Fruit fly (Drosophila melanogaster): ENCODE results near the gene Herp.

Gene Herp

dm6 chr2L:7799804-7800433 lies at the start of gene Herp, which contains the start of gene r2d2 (continued):
- TF ChIP-seq emc (GFP tag; optimal IDR thresholded peaks at IDR 0.05) (peak; percentile 79), Vsx1 (GFP tag; optimal IDR thresholded peaks at IDR 0.05) (peak; percentile 57), CG4424 (GFP tag; optimal IDR thresholded peaks at IDR 0.05) (peak; percentile 93), Awh (GFP tag; IDR thresholded peaks at IDR 0.05) (peak; percentile 79; the same call in 1 of the 2 replicates), crol (GFP tag; IDR thresholded peaks at IDR 0.05) (peak; percentile 53; the same call in 1 of the 2 replicates), CG4820 (GFP tag; optimal IDR thresholded peaks at IDR 0.05) (peak; percentile 91), CG12942 (GFP tag; optimal IDR thresholded peaks at IDR 0.05) (peak; percentile 91), dan (GFP tag; IDR thresholded peaks at IDR 0.05) (peak; percentile 55; the same call in 1 of the 2 replicates), Elba2 (GFP tag; optimal IDR thresholded peaks at IDR 0.05) (peak; percentile 34), Hsf (GFP tag; optimal IDR thresholded peaks at IDR 0.05) (peak; percentile 93), Dip2 (GFP tag; IDR thresholded peaks at IDR 0.05) (no peak), gce (GFP tag; IDR thresholded peaks at IDR 0.05) (peak; percentile 47; the same call in 1 of the 3 replicates), CG3407 (GFP tag; optimal IDR thresholded peaks at IDR 0.05) (peak; percentile 65), CG33213 (GFP tag; optimal IDR thresholded peaks at IDR 0.05) (peak; percentile 91), CG1529 (GFP tag; optimal IDR thresholded peaks at IDR 0.05) (peak; percentile 52), insv (GFP tag; optimal IDR thresholded peaks at IDR 0.05) (peak in 1 of 2 experiments; percentile 69), tap (tag; optimal IDR thresholded peaks at IDR 0.05) (peak; percentile 81), bbx (GFP tag; IDR thresholded peaks at IDR 0.05; ENCODE audit: partially characterized antibody) (peak; percentile 63), Eip74EF (GFP tag; optimal IDR thresholded peaks at IDR 0.05) (peak in 1 of 2 experiments; percentile 69), vnd (GFP tag; IDR thresholded peaks at IDR 0.05; ENCODE audit: partially characterized antibody) (peak; percentile 77), CG7928 (GFP tag; optimal IDR thresholded peaks at IDR 0.05) (peak; percentile 79), org-1 (GFP tag; optimal IDR thresholded peaks at IDR 0.05) (peak; percentile 84), CG7271 (tag; optimal IDR thresholded peaks at IDR 0.05) (peak; percentile 62), crp (GFP tag; optimal IDR thresholded peaks at IDR 0.05) (peak in 1 of 2 experiments; percentile 75), tgo (GFP tag; IDR thresholded peaks at IDR 0.05) (peak; percentile 91), lab (GFP tag; optimal IDR thresholded peaks at IDR 0.05) (peak; percentile 93), CG7963 (GFP tag; IDR thresholded peaks at IDR 0.05; ENCODE audit: partially characterized antibody) (no peak), B-H2 (GFP tag; optimal IDR thresholded peaks at IDR 0.05) (peak; percentile 94), Opbp (GFP tag; IDR thresholded peaks at IDR 0.05; ENCODE audit: partially characterized antibody) (peak; percentile 63; the same call in 1 of the 3 replicates), CG9797 (GFP tag; optimal IDR thresholded peaks at IDR 0.05) (peak; percentile 60), Six4 (GFP tag; optimal IDR thresholded peaks at IDR 0.05) (peak; percentile 87), CG11247 (GFP tag; IDR thresholded peaks at IDR 0.05) (peak; percentile 86), CG14050 (GFP tag; IDR thresholded peaks at IDR 0.05) (peak; percentile 81), Dfd (GFP tag; optimal IDR thresholded peaks at IDR 0.05) (no peak), Med (GFP tag) (peak; percentile 99), caup (GFP tag; optimal IDR thresholded peaks at IDR 0.05; ENCODE audit: severe bottlenecking) (peak; percentile 90), CG17912 (GFP tag; optimal IDR thresholded peaks at IDR 0.05) (peak; percentile 44), CG42726 (GFP tag; IDR thresholded peaks at IDR 0.05; ENCODE audit: partially characterized antibody) (no peak; the same call in none of the 2 replicates), aop (GFP tag; IDR thresholded peaks at IDR 0.05) (no peak)

- TF ChIP-seq sna (GFP tag; IDR thresholded peaks at IDR 0.05; ENCODE audit: partially characterized antibody) (no peak), Mrtf (GFP tag; IDR thresholded peaks at IDR 0.05) (no peak), CG7987 (GFP tag; optimal IDR thresholded peaks at IDR 0.05) (no peak), salm (tag; optimal IDR thresholded peaks at IDR 0.05) (no peak), her (GFP tag; optimal IDR thresholded peaks at IDR 0.05) (no peak), CG15073 (GFP tag; optimal IDR thresholded peaks at IDR 0.05) (no peak), Hmx (GFP tag; optimal IDR thresholded peaks at IDR 0.05) (no peak), otp (GFP tag; IDR thresholded peaks at IDR 0.05) (0 out of 3 replicates have a peak, but pooled peaks have one; percentile 11), CG15514 (GFP tag; optimal IDR thresholded peaks at IDR 0.05) (no peak), CG3065 (GFP tag; optimal IDR thresholded peaks at IDR 0.05) (no peak), CG12236 (GFP tag; optimal IDR thresholded peaks at IDR 0.05) (no peak), ftz-f1 (GFP tag; optimal IDR thresholded peaks at IDR 0.05) (no peak), CG1529 (GFP tag; optimal IDR thresholded peaks at IDR 0.05) (no peak)
These were observed 49.6 kb upstream of the Herp start for dm6 chr2L:7849472-7849871.
